Fruit fly (Drosophila melanogaster): ENCODE results near the gene nkd.

The nkd gene

dm6 chr3L:19021701-19022100 lies 23.5 kb downstream of the nkd start:
- peak; percentile 58 for TF ChIP-seq CG13204 (GFP tag; optimal IDR thresholded peaks at IDR 0.05)
- TF ChIP-seq CG12605 (GFP tag; IDR thresholded peaks at IDR 0.05): 0 out of 2 replicates have a peak, but pooled peaks have one; percentile 27
- no peak for TF ChIP-seq CG32121 (GFP tag; IDR thresholded peaks at IDR 0.05)
- TF ChIP-seq CG4496 (GFP tag; IDR thresholded peaks at IDR 0.05): no peak; the same call in 1 of the 3 replicates
- TF ChIP-seq rn (GFP tag; IDR thresholded peaks at IDR 0.05): no peak
- TF ChIP-seq Pif1B (GFP tag; optimal IDR thresholded peaks at IDR 0.05): peak; percentile 27
- TF ChIP-seq Ets98B (GFP tag; IDR thresholded peaks at IDR 0.05): no peak
- peak; percentile 37 for TF ChIP-seq EcR (GFP tag; optimal IDR thresholded peaks at IDR 0.05)
- no peak for TF ChIP-seq gl (tag; optimal IDR thresholded peaks at IDR 0.05)

dm6 chr3L:19020467-19020866 lies 24.8 kb downstream of the nkd start:
- TF ChIP-seq rn (GFP tag; IDR thresholded peaks at IDR 0.05): no peak
- TF ChIP-seq CG32121 (GFP tag; IDR thresholded peaks at IDR 0.05): 0 out of 2 replicates have a peak, but pooled peaks have one; percentile 34
- TF ChIP-seq EcR (GFP tag; optimal IDR thresholded peaks at IDR 0.05): no peak
- no peak for TF ChIP-seq gl (tag; optimal IDR thresholded peaks at IDR 0.05)
- no peak for TF ChIP-seq Ets98B (GFP tag; IDR thresholded peaks at IDR 0.05)
- TF ChIP-seq CG15710 (tag; optimal IDR thresholded peaks at IDR 0.05): no peak
- peak; percentile 34; the same call in 2 of the 3 replicates for TF ChIP-seq CG4496 (GFP tag; IDR thresholded peaks at IDR 0.05)
- no peak for TF ChIP-seq CG10348 (GFP tag; IDR thresholded peaks at IDR 0.05)
- TF ChIP-seq CG9948 (tag; optimal IDR thresholded peaks at IDR 0.05): no peak
- TF ChIP-seq CG34367 (tag; optimal IDR thresholded peaks at IDR 0.05): no peak
- TF ChIP-seq fd96Ca (GFP tag; IDR thresholded peaks at IDR 0.05): 0 out of 3 replicates have a peak, but pooled peaks have one; percentile 21
- TF ChIP-seq Snoo (tag; optimal IDR thresholded peaks at IDR 0.05): no peak

- TF ChIP-seq CG32121 (GFP tag; IDR thresholded peaks at IDR 0.05): peak; percentile 49
- TF ChIP-seq Ets98B (GFP tag; IDR thresholded peaks at IDR 0.05): no peak
- no peak for TF ChIP-seq CG34367 (tag; optimal IDR thresholded peaks at IDR 0.05)
- no peak for TF ChIP-seq Pif1B (GFP tag; optimal IDR thresholded peaks at IDR 0.05)
- TF ChIP-seq CG4496 (GFP tag; IDR thresholded peaks at IDR 0.05): 0 out of 3 replicates have a peak, but pooled peaks have one; percentile 19
Measured at dm6 chr3L:19019308-19019749, 25.9 kb downstream of the nkd start.

DNA sequence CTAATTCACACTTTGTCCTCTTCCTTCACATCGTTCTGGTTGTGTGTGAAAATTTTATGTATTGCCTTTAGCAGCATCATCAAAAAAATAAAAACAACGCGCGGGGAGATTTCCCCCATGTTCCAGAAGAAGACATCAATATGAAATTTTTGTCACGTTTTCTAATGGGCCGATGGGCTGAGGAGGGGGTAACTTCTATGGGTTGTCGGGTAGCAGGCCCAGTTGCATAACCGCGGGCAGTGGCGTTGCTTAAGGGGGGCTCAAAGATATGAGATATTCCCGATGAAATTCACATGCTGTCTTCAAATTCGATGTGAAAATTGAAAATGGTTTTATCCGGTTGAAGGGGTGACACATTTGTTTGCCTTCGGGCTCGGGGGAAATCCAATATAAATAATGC lies 26.8 kb downstream of the nkd start:
- no peak for TF ChIP-seq CG13204 (GFP tag; optimal IDR thresholded peaks at IDR 0.05)
- TF ChIP-seq CG8301 (tag; optimal IDR thresholded peaks at IDR 0.05): no peak
- no peak for TF ChIP-seq Pif1A (GFP tag; optimal IDR thresholded peaks at IDR 0.05)
- TF ChIP-seq Pif1B (GFP tag; optimal IDR thresholded peaks at IDR 0.05): no peak
- TF ChIP-seq rn (GFP tag; IDR thresholded peaks at IDR 0.05): no peak
- no peak for TF ChIP-seq Snoo (tag; optimal IDR thresholded peaks at IDR 0.05)
- TF ChIP-seq CG12605 (GFP tag; IDR thresholded peaks at IDR 0.05): no peak
- no peak for TF ChIP-seq CG8159 (tag; optimal IDR thresholded peaks at IDR 0.05)
- TF ChIP-seq fd96Ca (GFP tag; IDR thresholded peaks at IDR 0.05): no peak
- no peak for TF ChIP-seq gl (tag; optimal IDR thresholded peaks at IDR 0.05)
- no peak for TF ChIP-seq CG14655 (GFP tag; optimal IDR thresholded peaks at IDR 0.05)
- no peak for TF ChIP-seq CG17806 (tag; optimal IDR thresholded peaks at IDR 0.05)
- no peak for TF ChIP-seq EcR (GFP tag; optimal IDR thresholded peaks at IDR 0.05)
- no peak for TF ChIP-seq CG4496 (GFP tag; IDR thresholded peaks at IDR 0.05)
- no peak for TF ChIP-seq CG15710 (tag; optimal IDR thresholded peaks at IDR 0.05)

DNA sequence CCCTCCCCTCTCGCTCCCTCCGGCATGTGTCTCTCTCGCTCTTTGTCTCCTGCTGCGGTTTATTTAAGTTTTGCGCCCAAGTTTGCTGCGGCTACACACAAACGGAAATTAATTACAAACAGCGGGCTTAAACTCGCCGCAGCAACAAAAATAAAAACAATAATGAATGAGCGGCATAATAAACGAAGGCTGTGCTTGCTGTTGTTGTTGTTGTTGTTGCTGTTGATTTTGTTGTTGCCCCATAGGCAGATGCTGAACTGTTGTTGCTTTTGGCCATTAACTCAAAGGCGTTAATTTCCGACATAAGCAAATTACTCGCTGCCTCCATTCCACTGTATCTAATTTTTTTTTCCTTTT lies 28.5 kb downstream of the nkd start:
- TF ChIP-seq Ets98B (GFP tag; IDR thresholded peaks at IDR 0.05): no peak

DNA sequence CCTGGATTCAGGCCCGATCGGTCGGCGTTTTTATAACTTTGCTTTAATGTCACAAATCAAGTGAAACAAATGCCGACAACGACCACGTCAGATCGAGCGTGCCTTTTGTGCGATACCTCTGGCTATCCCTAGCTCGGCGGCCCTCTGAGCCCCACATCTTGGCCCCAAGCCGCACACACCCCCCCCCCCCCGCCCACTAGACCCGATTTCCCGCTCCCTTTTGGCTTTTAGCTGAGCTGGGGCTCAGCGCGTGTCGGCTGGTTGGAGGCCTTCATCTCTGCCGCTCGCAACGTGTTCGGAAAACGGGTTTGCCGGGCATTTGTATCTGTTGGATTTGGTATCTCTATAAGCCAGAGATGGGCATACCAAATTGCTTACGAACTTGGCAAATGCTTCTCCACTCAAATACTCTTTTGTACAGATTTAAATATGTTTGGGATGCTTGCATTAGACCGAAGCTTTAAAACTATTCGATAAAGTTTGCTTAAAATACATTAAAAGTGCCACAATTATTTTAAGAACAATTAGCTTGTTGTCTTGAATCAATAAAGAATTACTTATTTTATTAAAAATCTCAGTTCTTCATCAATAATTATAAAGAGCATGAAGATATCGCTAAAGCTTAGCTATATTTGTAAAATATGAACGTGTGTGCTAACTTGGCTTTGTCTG lies 29.0 kb downstream of the nkd start:
- TF ChIP-seq CG4496 (GFP tag; IDR thresholded peaks at IDR 0.05) (peak; percentile 20; the same call in 1 of the 3 replicates), Pif1A (GFP tag; optimal IDR thresholded peaks at IDR 0.05) (peak; percentile 58), CG17806 (tag; optimal IDR thresholded peaks at IDR 0.05) (peak; percentile 76), D1 (tag; optimal IDR thresholded peaks at IDR 0.05) (no peak), CG9948 (tag; optimal IDR thresholded peaks at IDR 0.05) (peak; percentile 67), gl (tag; optimal IDR thresholded peaks at IDR 0.05) (no peak), Ets98B (GFP tag; IDR thresholded peaks at IDR 0.05) (peak; percentile 37; the same call in 1 of the 2 replicates), CG8159 (tag; optimal IDR thresholded peaks at IDR 0.05) (peak; percentile 79), CG32121 (GFP tag; IDR thresholded peaks at IDR 0.05) (peak; percentile 52), CG34367 (tag; optimal IDR thresholded peaks at IDR 0.05) (peak; percentile 66), Pif1B (GFP tag; optimal IDR thresholded peaks at IDR 0.05) (peak; percentile 58), CG12605 (GFP tag; IDR thresholded peaks at IDR 0.05) (no peak), fd96Ca (GFP tag; IDR thresholded peaks at IDR 0.05) (no peak), Snoo (tag; optimal IDR thresholded peaks at IDR 0.05) (peak; percentile 54), CG14655 (GFP tag; optimal IDR thresholded peaks at IDR 0.05) (peak; percentile 66), CG13204 (GFP tag; optimal IDR thresholded peaks at IDR 0.05) (peak; percentile 77), rn (GFP tag; IDR thresholded peaks at IDR 0.05) (no peak), CG8301 (tag; optimal IDR thresholded peaks at IDR 0.05) (peak; percentile 62), CG15710 (tag; optimal IDR thresholded peaks at IDR 0.05) (peak; percentile 76), EcR (GFP tag; optimal IDR thresholded peaks at IDR 0.05) (no peak), CG10348 (GFP tag; IDR thresholded peaks at IDR 0.05) (no peak; the same call in 1 of the 2 replicates)
